Fruit fly (Drosophila melanogaster) whole organism, prepupa: ENCODE results near the gene CG10348.

Source experiments
- Blimp-1 ChIP-seq: fragments of 200-800 bp; sonication (Bioruptor generic); optimal IDR thresholded peaks from 3 replicates; lab custom pipeline; 2017; ENCODE audit warnings: missing biosample characterization, missing genetic modification characterization, mild to moderate bottlenecking, moderate library complexity, missing genetic modification reagents
- CG10631 ChIP-seq: fragments of 200-800 bp; sonication (Bioruptor generic); optimal IDR thresholded peaks from 2 replicates; lab custom pipeline; 2016; ENCODE audit warnings: missing biosample characterization, missing genetic modification characterization
- CG10669 ChIP-seq: fragments of 200-800 bp; sonication (Bioruptor generic); optimal IDR thresholded peaks from 3 replicates; lab custom pipeline; 2018; ENCODE audit warnings: missing biosample characterization, mild to moderate bottlenecking, missing genetic modification characterization, moderate library complexity
- CG11294 ChIP-seq: fragments of 200-800 bp; sonication (Bioruptor generic); IDR thresholded peaks from 2 replicates; pipeline ENCODE4 v1.3.6; 2022; ENCODE audit warnings: missing biosample characterization, missing genetic modification characterization
- CG11762 ChIP-seq: fragments of 200-800 bp; sonication (Bioruptor generic); optimal IDR thresholded peaks from 3 replicates; lab custom pipeline; 2016; ENCODE audit warnings: missing biosample characterization, missing genetic modification characterization; ENCODE audit not compliant: insufficient read depth
- CG11902 ChIP-seq: fragments of 200-800 bp; sonication (Bioruptor generic); optimal IDR thresholded peaks from 3 replicates; lab custom pipeline; 2016; ENCODE audit warnings: missing biosample characterization, missing genetic modification characterization
- CG16779 ChIP-seq: fragments of 200-800 bp; sonication (Bioruptor generic); optimal IDR thresholded peaks from 3 replicates; lab custom pipeline; 2017; ENCODE audit warnings: missing biosample characterization, mild to moderate bottlenecking, missing genetic modification characterization
- CG3032 ChIP-seq: fragments of 200-800 bp; optimal IDR thresholded peaks from 2 replicates; lab custom pipeline; 2019; ENCODE audit warnings: missing biosample characterization, mild to moderate bottlenecking, missing genetic modification characterization, moderate library complexity
- CG31627 ChIP-seq: fragments of 200-800 bp; sonication (Bioruptor generic); optimal IDR thresholded peaks from 3 replicates; lab custom pipeline; 2016; ENCODE audit warnings: missing biosample characterization, missing genetic modification characterization
- CG32006 ChIP-seq: fragments of 200-800 bp; sonication (Bioruptor generic); optimal IDR thresholded peaks from 3 replicates; lab custom pipeline; 2017; ENCODE audit warnings: missing biosample characterization, mild to moderate bottlenecking, missing genetic modification characterization
- CG34406 ChIP-seq: fragments of 200-800 bp; sonication (Bioruptor generic); optimal IDR thresholded peaks from 3 replicates; lab custom pipeline; 2016; ENCODE audit warnings: missing biosample characterization, missing genetic modification characterization
- CG3919 ChIP-seq: fragments of 200-800 bp; sonication (Bioruptor generic); optimal IDR thresholded peaks from 3 replicates; lab custom pipeline; 2016; ENCODE audit warnings: missing biosample characterization, missing genetic modification characterization
- CG4318 ChIP-seq: fragments of 200-800 bp; sonication (Bioruptor generic); optimal IDR thresholded peaks from 3 replicates; lab custom pipeline; 2017; ENCODE audit warnings: missing biosample characterization, mild to moderate bottlenecking, missing genetic modification characterization
- CG6163 ChIP-seq: fragments of 200-800 bp; sonication (Bioruptor generic); IDR thresholded peaks from 3 replicates; pipeline ENCODE4 v1.3.6; 2022; ENCODE audit warnings: missing biosample characterization, missing genetic modification characterization
- CG6276 ChIP-seq: fragments of 200-800 bp; sonication (Bioruptor generic); optimal IDR thresholded peaks from 2 replicates; lab custom pipeline; 2017; ENCODE audit warnings: missing biosample characterization, mild to moderate bottlenecking, missing genetic modification characterization
- CG6792 ChIP-seq: fragments of 200-800 bp; sonication (Bioruptor generic); optimal IDR thresholded peaks from 3 replicates; lab custom pipeline; 2016; ENCODE audit warnings: missing biosample characterization, missing genetic modification characterization
- CG6854 ChIP-seq: fragments of 200-800 bp; sonication (Bioruptor generic); optimal IDR thresholded peaks from 2 replicates; lab custom pipeline; 2017; ENCODE audit warnings: missing biosample characterization, mild to moderate bottlenecking, missing genetic modification characterization
- CG7368 ChIP-seq: fragments of 200-800 bp; sonication (Bioruptor generic); optimal IDR thresholded peaks from 3 replicates; lab custom pipeline; 2016; ENCODE audit warnings: missing biosample characterization, missing genetic modification characterization
- CG8119 ChIP-seq: fragments of 200-800 bp; sonication (Bioruptor generic); IDR thresholded peaks from 3 replicates; pipeline ENCODE4 v1.3.6; 2022; ENCODE audit warnings: missing biosample characterization, missing genetic modification characterization
- CG8632 ChIP-seq: fragments of 200-800 bp; sonication (Bioruptor generic); optimal IDR thresholded peaks from 3 replicates; lab custom pipeline; 2016; ENCODE audit warnings: missing biosample characterization, missing genetic modification characterization
- CG9139 ChIP-seq: fragments of 200-800 bp; sonication (Bioruptor generic); optimal IDR thresholded peaks from 3 replicates; lab custom pipeline; 2017; ENCODE audit warnings: missing biosample characterization, mild to moderate bottlenecking, missing genetic modification characterization
- Eip93F ChIP-seq: fragments of 200-800 bp; sonication (Bioruptor generic); optimal IDR thresholded peaks from 2 replicates; lab custom pipeline; 2016; ENCODE audit warnings: missing biosample characterization, mild to moderate bottlenecking, missing genetic modification characterization
- Ets21C ChIP-seq: fragments of 200-800 bp; sonication (Bioruptor generic); optimal IDR thresholded peaks from 3 replicates; lab custom pipeline; 2016; ENCODE audit warnings: missing biosample characterization, missing genetic modification characterization
- Ets96B ChIP-seq: fragments of 200-800 bp; optimal IDR thresholded peaks from 2 replicates; lab custom pipeline; 2019; ENCODE audit warnings: missing biosample characterization, mild to moderate bottlenecking, missing genetic modification characterization, moderate library complexity
- Hr38 ChIP-seq: sonication (Bioruptor generic); optimal IDR thresholded peaks from 2 replicates; lab custom pipeline; 2016; ENCODE audit warnings: missing biosample characterization, missing genetic modification characterization
- Hr39 ChIP-seq: fragments of 200-800 bp; sonication (Bioruptor generic); optimal IDR thresholded peaks from 2 replicates; lab custom pipeline; 2016; ENCODE audit warnings: missing biosample characterization, missing genetic modification characterization
- Hr4 ChIP-seq: fragments of 200-800 bp; sonication (Bioruptor generic); optimal IDR thresholded peaks from 3 replicates; lab custom pipeline; 2016; ENCODE audit warnings: missing biosample characterization, missing genetic modification characterization
- Lpt ChIP-seq: fragments of 200-800 bp; sonication (Bioruptor generic); optimal IDR thresholded peaks from 3 replicates; lab custom pipeline; 2016; ENCODE audit warnings: missing biosample characterization, missing genetic modification characterization
- Met ChIP-seq: fragments of 200-800 bp; sonication (Bioruptor generic); optimal IDR thresholded peaks from 3 replicates; lab custom pipeline; 2016; ENCODE audit warnings: missing biosample characterization, missing genetic modification characterization
- OdsH ChIP-seq: fragments of 200-800 bp; sonication (Bioruptor generic); optimal IDR thresholded peaks from 3 replicates; lab custom pipeline; 2016; ENCODE audit warnings: missing biosample characterization, missing genetic modification characterization
- Smox ChIP-seq: fragments of 200-800 bp; sonication (Bioruptor generic); optimal IDR thresholded peaks from 3 replicates; lab custom pipeline; 2016; ENCODE audit warnings: missing biosample characterization, missing genetic modification characterization
- Sox102F ChIP-seq: fragments of 200-800 bp; sonication (Bioruptor generic); optimal IDR thresholded peaks from 2 replicates; lab custom pipeline; 2016; ENCODE audit warnings: missing biosample characterization, mild to moderate bottlenecking, missing genetic modification characterization
- Sox14 ChIP-seq: fragments of 200-800 bp; sonication (Bioruptor generic); optimal IDR thresholded peaks from 3 replicates; lab custom pipeline; 2016; ENCODE audit warnings: missing biosample characterization, missing genetic modification characterization
- cyc ChIP-seq: fragments of 200-800 bp; sonication (Bioruptor generic); optimal IDR thresholded peaks from 3 replicates; lab custom pipeline; 2016; ENCODE audit warnings: missing biosample characterization, missing genetic modification characterization
- dac ChIP-seq: fragments of 200-800 bp; sonication (Bioruptor generic); optimal IDR thresholded peaks from 2 replicates; lab custom pipeline; 2017; ENCODE audit warnings: missing biosample characterization, mild to moderate bottlenecking, missing genetic modification characterization
- eg ChIP-seq: fragments of 200-800 bp; sonication (Bioruptor generic); IDR thresholded peaks from 3 replicates; pipeline ENCODE4 v1.3.6; 2022; ENCODE audit warnings: missing biosample characterization, missing genetic modification characterization
- esn ChIP-seq: fragments of 200-800 bp; sonication (Bioruptor generic); optimal IDR thresholded peaks from 2 replicates; lab custom pipeline; 2016; ENCODE audit warnings: missing biosample characterization, mild to moderate bottlenecking, missing genetic modification characterization, moderate library complexity
- fkh ChIP-seq: fragments of 200-800 bp; sonication (Bioruptor generic); optimal IDR thresholded peaks from 3 replicates; lab custom pipeline; 2017; ENCODE audit warnings: missing biosample characterization, mild to moderate bottlenecking, missing genetic modification characterization, moderate library complexity
- lz ChIP-seq: fragments of 200-800 bp; sonication (Bioruptor generic); optimal IDR thresholded peaks from 3 replicates; lab custom pipeline; 2016; ENCODE audit warnings: missing biosample characterization, missing genetic modification characterization
- net ChIP-seq: fragments of 200-800 bp; sonication (Bioruptor generic); optimal IDR thresholded peaks from 3 replicates; lab custom pipeline; 2016; ENCODE audit warnings: missing biosample characterization, missing genetic modification characterization
- pdm3 ChIP-seq: fragments of 200-800 bp; sonication (Bioruptor generic); optimal IDR thresholded peaks from 3 replicates; lab custom pipeline; 2016; ENCODE audit warnings: missing biosample characterization, missing genetic modification characterization
- salr ChIP-seq, 2 experiments: fragments of 200-800 bp; sonication (Bioruptor generic); optimal IDR thresholded peaks; 3 replicates each; lab custom pipeline; 2016 to 2018; ENCODE audit warnings: missing biosample characterization in 2 of 2, missing genetic modification characterization in 2 of 2, mild to moderate bottlenecking in 1 of 2
- spab ChIP-seq: fragments of 200-800 bp; sonication (Bioruptor generic); optimal IDR thresholded peaks from 2 replicates; lab custom pipeline; 2017; ENCODE audit warnings: missing biosample characterization, mild to moderate bottlenecking, missing genetic modification characterization, missing genetic modification reagents
- ss ChIP-seq, 2 experiments: fragments of 200-800 bp; sonication (Bioruptor generic); optimal IDR thresholded peaks; 2 replicates in 1 of 2; 3 replicates in 1 of 2; lab custom pipeline; 2017 to 2018; ENCODE audit warnings: mild to moderate bottlenecking in 2 of 2, missing biosample characterization in 2 of 2, missing genetic modification characterization in 2 of 2, moderate library complexity in 1 of 2
- svp ChIP-seq: fragments of 200-800 bp; sonication (Bioruptor generic); peaks from one replicate; lab custom pipeline; 2016; ENCODE audit warnings: missing biosample characterization, missing genetic modification characterization
- vri ChIP-seq: fragments of 200-800 bp; sonication (Bioruptor generic); optimal IDR thresholded peaks from 3 replicates; lab custom pipeline; 2016; ENCODE audit warnings: missing biosample characterization, mild to moderate bottlenecking, missing genetic modification characterization

CG10348 gene

dm6 chr2L:18705617-18706046 lies 26.7 kb downstream of the CG10348 start, which contains the start of gene Jwa (continued):
- peak; percentile 88 for TF ChIP-seq cyc (GFP tag; lab: Kevin White, UChicago)
- TF ChIP-seq dac (GFP tag; lab: Kevin White, UChicago), result peak; percentile 84
- peak; percentile 80 for TF ChIP-seq CG34406 (GFP tag; lab: Kevin White, UChicago)
- peak; percentile 82 for TF ChIP-seq Ets21C (GFP tag; lab: Kevin White, UChicago)
- TF ChIP-seq Sox14, result peak; percentile 91
- peak; percentile 87 for TF ChIP-seq eg
- TF ChIP-seq CG8119 (GFP tag; lab: Robert Waterston, UW), result peak; percentile 84
- TF ChIP-seq CG8632, result peak; percentile 87
- TF ChIP-seq CG11902, result peak; percentile 78
- TF ChIP-seq vri (GFP tag; lab: Kevin White, UChicago), result peak; percentile 93
- TF ChIP-seq Met (GFP tag; lab: Kevin White, UChicago), result peak; percentile 87
- peak; percentile 35 for TF ChIP-seq CG11762 (GFP tag; lab: Kevin White, UChicago)
- peak; percentile 67 for TF ChIP-seq CG7368 (GFP tag; lab: Kevin White, UChicago)
- TF ChIP-seq CG16779 (tag; lab: Kevin White, UChicago), result no peak
- TF ChIP-seq CG6163 (GFP tag; lab: Robert Waterston, UW), result peak; percentile 85
- peak; percentile 66 for TF ChIP-seq net (GFP tag; lab: Kevin White, UChicago)
- no peak for TF ChIP-seq CG6276 (GFP tag; lab: Kevin White, UChicago)

- TF ChIP-seq Hr4 (GFP tag; lab: Kevin White, UChicago) (peak; percentile 82), OdsH (GFP tag; lab: Kevin White, UChicago) (peak; percentile 89), Sox14 (peak; percentile 83), net (GFP tag; lab: Kevin White, UChicago) (peak; percentile 60), CG6792 (GFP tag; lab: Kevin White, UChicago) (peak; percentile 74), CG32006 (peak; percentile 93), CG8632 (peak; percentile 82), CG31627 (GFP tag; lab: Kevin White, UChicago) (peak; percentile 79), Eip93F (no peak), Sox102F (no peak), CG11762 (GFP tag; lab: Kevin White, UChicago) (peak; percentile 40), lz (peak; percentile 68), Ets21C (GFP tag; lab: Kevin White, UChicago) (peak; percentile 65), CG9139 (GFP tag; lab: Kevin White, UChicago) (no peak), Smox (no peak), CG11902 (peak; percentile 80), Ets96B (peak; percentile 87), spab (GFP tag; lab: Kevin White, UChicago) (no peak), CG6854 (GFP tag; lab: Kevin White, UChicago) (peak; percentile 10), Blimp-1 (peak; percentile 61), CG3032 (peak; percentile 92), esn (GFP tag; lab: Kevin White, UChicago) (peak; percentile 78), Hr38 (GFP tag; lab: Kevin White, UChicago) (no peak), CG4318 (GFP tag; lab: Kevin White, UChicago) (no peak), eg (peak; percentile 82), CG8119 (GFP tag; lab: Robert Waterston, UW) (peak; percentile 85), svp (GFP tag; lab: Kevin White, UChicago) (peak; percentile 81), CG6276 (GFP tag; lab: Kevin White, UChicago) (no peak), CG3919 (GFP tag; lab: Kevin White, UChicago) (peak; percentile 76), ss (GFP tag; optimal IDR thresholded peaks at IDR 0.05; lab: Kevin White, UChicago) (peak in 1 of 2 experiments; percentile 83), Lpt (peak; percentile 75), CG10669 (GFP tag; lab: Kevin White, UChicago) (peak; percentile 81), salr (GFP tag; optimal IDR thresholded peaks at IDR 0.05; lab: Kevin White, UChicago) (peak; percentile 54 to 80), pdm3 (GFP tag; lab: Kevin White, UChicago) (no peak), Hr39 (peak; percentile 75), cyc (GFP tag; lab: Kevin White, UChicago) (peak; percentile 73), vri (GFP tag; lab: Kevin White, UChicago) (peak; percentile 11), CG10631 (peak; percentile 93), Met (GFP tag; lab: Kevin White, UChicago) (no peak), CG11294 (GFP tag; lab: Robert Waterston, UW) (peak; percentile 84), fkh (GFP tag; lab: Kevin White, UChicago) (peak; percentile 91)
These were observed 29.4 kb downstream of the CG10348 start, which contains the start of the genes CG10376 and CG10343 for dm6 chr2L:18702721-18703488. Gene CG10376, minus strand, starts transcription at chr2L:18703105. Gene CG10343, plus strand, starts transcription at chr2L:18703473.
